Fruit fly (Drosophila melanogaster) whole organism, adult: ENCODE data around the gene CG17778.

ENCODE experiments used
- pad ChIP-seq: fragments of 200-800 bp; sonication (Bioruptor generic); optimal IDR thresholded peaks from 3 replicates; lab custom pipeline; 2017; ENCODE audit warnings: missing biosample characterization, missing genetic modification characterization, mild to moderate bottlenecking, moderate library complexity, missing genetic modification reagents
- toe ChIP-seq: fragments of 200-800 bp; sonication (Bioruptor generic); optimal IDR thresholded peaks from 2 replicates; lab custom pipeline; 2016; ENCODE audit warnings: missing biosample characterization, missing genetic modification characterization

DNA sequence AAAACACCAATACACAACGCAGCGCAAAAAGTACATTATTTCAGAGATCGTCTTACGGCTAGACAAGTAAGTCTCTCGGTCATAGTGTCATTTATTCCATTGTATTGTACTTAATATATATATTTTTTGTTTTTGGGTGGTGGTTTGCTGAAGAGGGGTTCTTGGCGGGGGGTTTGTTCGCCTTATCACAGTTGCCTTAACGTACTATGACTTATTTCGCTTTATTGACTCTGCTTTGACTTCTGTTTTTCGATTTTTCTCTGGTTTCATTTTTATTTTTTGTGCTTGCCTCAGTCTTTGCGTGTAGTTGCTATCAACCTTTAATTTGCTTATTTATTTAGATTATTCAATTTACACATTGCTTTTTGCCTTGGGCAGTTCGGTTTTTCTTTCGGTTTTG, 16.1 kb downstream of the CG17778 start:
- TF ChIP-seq toe (GFP tag; lab: Kevin White, UChicago) = no peak
- no peak for TF ChIP-seq pad
